Worm (Caenorhabditis elegans) whole organism, young adult: ENCODE measurements around the gene fbxb-43.
A peak's percentile ranks its signal among the peaks of the same experiment; 100 is the strongest.

ENCODE experiments used
- B0019.2 ChIP-seq: fragments of 200-800 bp; sonication (Bioruptor generic); conservative IDR thresholded peaks from 2 replicates; pipeline ENCODE4 v1.3.6; 2022; ENCODE audit warnings: missing genetic modification reagents, missing genetic modification characterization, missing compliant biosample characterization
- C17E4.6 ChIP-seq: fragments of 200-800 bp; sonication (Bioruptor generic); IDR thresholded peaks from 2 replicates; pipeline ENCODE4 v1.3.6; 2022; ENCODE audit warnings: missing genetic modification reagents, missing genetic modification characterization, missing compliant biosample characterization
- D2030.7 ChIP-seq: fragments of 200-800 bp; sonication (Bioruptor generic); IDR thresholded peaks from 2 replicates; pipeline ENCODE4 v1.3.6; 2022; ENCODE audit warnings: missing genetic modification reagents, missing genetic modification characterization, missing compliant biosample characterization
- F22D6.2 ChIP-seq: sonication (generic microtip); optimal IDR thresholded peaks from 2 replicates; lab custom pipeline; 2016; ENCODE audit warnings: mild to moderate bottlenecking, missing genetic modification characterization, missing compliant biosample characterization
- F39B2.1 ChIP-seq: fragments of 200-800 bp; sonication (Bioruptor generic); IDR thresholded peaks from 2 replicates; pipeline ENCODE4 v1.3.6; 2022; ENCODE audit warnings: missing genetic modification reagents, missing genetic modification characterization, missing compliant biosample characterization
- F52B5.7 ChIP-seq: sonication (generic microtip); optimal IDR thresholded peaks from 2 replicates; lab custom pipeline; 2016; ENCODE audit warnings: mild to moderate bottlenecking, missing genetic modification characterization, missing compliant biosample characterization
- F57C9.4 ChIP-seq: sonication (generic microtip); optimal IDR thresholded peaks from 2 replicates; lab custom pipeline; 2017; ENCODE audit warnings: mild to moderate bottlenecking, missing genetic modification characterization, missing compliant biosample characterization
- T07F8.4 ChIP-seq: sonication (generic microtip); optimal IDR thresholded peaks from 2 replicates; lab custom pipeline; 2016; ENCODE audit warnings: mild to moderate bottlenecking, missing genetic modification characterization, moderate library complexity, missing compliant biosample characterization
- Y53G8AR.9 ChIP-seq: fragments of 200-800 bp; sonication (Bioruptor generic); conservative IDR thresholded peaks from 2 replicates; pipeline ENCODE4 v1.3.6; 2022; ENCODE audit warnings: missing genetic modification reagents, missing genetic modification characterization, missing compliant biosample characterization
- ZK185.1 ChIP-seq: sonication (generic microtip); optimal IDR thresholded peaks from 2 replicates; lab custom pipeline; 2016; ENCODE audit warnings: mild to moderate bottlenecking, missing genetic modification characterization, missing compliant biosample characterization; ENCODE audit not compliant: poor library complexity, severe bottlenecking
- aptf-2 ChIP-seq: fragments of 200-800 bp; sonication (Bioruptor generic); conservative IDR thresholded peaks from 2 replicates; pipeline ENCODE4 v1.3.6; 2022; ENCODE audit warnings: missing genetic modification reagents, missing genetic modification characterization, missing compliant biosample characterization
- attf-3 ChIP-seq: fragments of 200-800 bp; sonication (Bioruptor generic); conservative IDR thresholded peaks from 2 replicates; pipeline ENCODE4 v1.3.6; 2022; ENCODE audit warnings: missing genetic modification reagents, missing genetic modification characterization, missing compliant biosample characterization
- attf-5 ChIP-seq: fragments of 200-800 bp; sonication (Bioruptor generic); optimal IDR thresholded peaks from 2 replicates; lab custom pipeline; 2018; ENCODE audit warnings: mild to moderate bottlenecking, missing genetic modification characterization, missing compliant biosample characterization
- attf-6 ChIP-seq: fragments of 200-800 bp; sonication (Bioruptor generic); IDR thresholded peaks from 2 replicates; pipeline ENCODE4 v1.3.6; 2022; ENCODE audit warnings: missing genetic modification reagents, missing genetic modification characterization, missing compliant biosample characterization
- ccch-3 ChIP-seq: fragments of 200-800 bp; sonication (Bioruptor generic); optimal IDR thresholded peaks from 2 replicates; lab custom pipeline; 2018; ENCODE audit warnings: mild to moderate bottlenecking, missing genetic modification characterization, missing compliant biosample characterization
- cebp-1 ChIP-seq, 2 experiments: fragments of 200-800 bp in 1 of 2; sonication (Bioruptor generic) in 1 of 2; sonication (generic microtip) in 1 of 2; IDR thresholded peaks in 1 of 2; optimal IDR thresholded peaks in 1 of 2; 2 replicates each; pipeline versions ENCODE4 v1.3.6 to Lab custom; 2017 to 2022; ENCODE audit warnings: missing compliant biosample characterization in 2 of 2, missing genetic modification characterization in 2 of 2, mild to moderate bottlenecking in 1 of 2, missing genetic modification reagents in 1 of 2, moderate library complexity in 1 of 2
- dpl-1 ChIP-seq: fragments of 150-350 bp; optimal IDR thresholded peaks from 2 replicates; lab custom pipeline; 2014; ENCODE audit warnings: missing biosample characterization, missing genetic modification reagents, missing genetic modification characterization
- egrh-3 ChIP-seq: fragments of 200-800 bp; sonication (Bioruptor generic); IDR thresholded peaks from 2 replicates; pipeline ENCODE4 v1.3.6; 2022; ENCODE audit warnings: missing genetic modification reagents, missing genetic modification characterization, missing compliant biosample characterization
- lir-1 ChIP-seq: fragments of 200-800 bp; sonication (Bioruptor generic); conservative IDR thresholded peaks from 2 replicates; pipeline ENCODE4 v1.3.6; 2022; ENCODE audit warnings: missing genetic modification reagents, missing genetic modification characterization, missing compliant biosample characterization
- madf-8 ChIP-seq: fragments of 200-800 bp; sonication (Bioruptor generic); conservative IDR thresholded peaks from 2 replicates; pipeline ENCODE4 v1.3.6; 2022; ENCODE audit warnings: missing genetic modification reagents, missing genetic modification characterization, missing compliant biosample characterization
- mcd-1 ChIP-seq: fragments of 200-800 bp; sonication (Bioruptor generic); IDR thresholded peaks from 2 replicates; pipeline ENCODE4 v1.3.6; 2022; ENCODE audit warnings: missing genetic modification reagents, missing genetic modification characterization, missing compliant biosample characterization
- mxl-1 ChIP-seq: sonication (generic microtip); optimal IDR thresholded peaks from 2 replicates; lab custom pipeline; 2016; ENCODE audit warnings: missing genetic modification characterization, missing compliant biosample characterization
- nhr-27 ChIP-seq: fragments of 200-800 bp; sonication (Bioruptor generic); optimal IDR thresholded peaks from 2 replicates; lab custom pipeline; 2018; ENCODE audit warnings: mild to moderate bottlenecking, missing genetic modification characterization, moderate library complexity, missing compliant biosample characterization
- rpc-1 ChIP-seq, 2 experiments: fragments of 150-350 bp in 1 of 2; sonication (generic microtip) in 1 of 2; optimal IDR thresholded peaks; 2 replicates each; lab custom pipeline; 2014 to 2018; ENCODE audit warnings: missing biosample characterization in 1 of 2, missing genetic modification characterization in 1 of 2, missing genetic modification reagents in 1 of 2, missing genotype in 1 of 2
- sea-2 ChIP-seq: fragments of 200-800 bp; sonication (Bioruptor generic); IDR thresholded peaks from 2 replicates; pipeline ENCODE4 v1.3.6; 2022; ENCODE audit warnings: missing genetic modification characterization, missing compliant biosample characterization
- somi-1 ChIP-seq: fragments of 200-800 bp; sonication (Bioruptor generic); optimal IDR thresholded peaks from 2 replicates; lab custom pipeline; 2018; ENCODE audit warnings: mild to moderate bottlenecking, missing genetic modification characterization, missing compliant biosample characterization
- sptf-2 ChIP-seq: fragments of 200-800 bp; sonication (Bioruptor generic); optimal IDR thresholded peaks from 2 replicates; lab custom pipeline; 2018; ENCODE audit warnings: mild to moderate bottlenecking, missing genetic modification characterization, missing compliant biosample characterization
- tbp1 ChIP-seq: fragments of 200-800 bp; sonication (Bioruptor generic); optimal IDR thresholded peaks from 2 replicates; lab custom pipeline; 2018; ENCODE audit warnings: mild to moderate bottlenecking, missing genetic modification characterization, missing compliant biosample characterization
- tbx-9 ChIP-seq: sonication (generic microtip); optimal IDR thresholded peaks from 2 replicates; lab custom pipeline; 2016; ENCODE audit warnings: borderline replicate concordance, missing genetic modification characterization, inconsistent platforms, missing compliant biosample characterization
- unc-130 ChIP-seq: sonication (generic microtip); optimal IDR thresholded peaks from 2 replicates; lab custom pipeline; 2016; ENCODE audit warnings: missing genetic modification reagents, missing genetic modification characterization, missing compliant biosample characterization
- unc-62 ChIP-seq: fragments of 150-350 bp; optimal IDR thresholded peaks from 2 replicates; lab custom pipeline; 2014; ENCODE audit warnings: missing biosample characterization, missing genetic modification reagents, missing genetic modification characterization
- ztf-3 ChIP-seq: fragments of 200-800 bp; sonication (Bioruptor generic); optimal IDR thresholded peaks from 2 replicates; lab custom pipeline; 2018; ENCODE audit warnings: mild to moderate bottlenecking, missing genetic modification characterization, missing compliant biosample characterization

The fbxb-43 gene

ce11 chrII:1519867-1520266 lies 16.2 kb upstream of the fbxb-43 start (continued):
- TF ChIP-seq B0019.2 (GFP tag; lab: Robert Waterston, UW) (no peak), C17E4.6 (GFP tag; lab: Robert Waterston, UW) (no peak), Y53G8AR.9 (GFP tag; lab: Robert Waterston, UW) (no peak)

DNA sequence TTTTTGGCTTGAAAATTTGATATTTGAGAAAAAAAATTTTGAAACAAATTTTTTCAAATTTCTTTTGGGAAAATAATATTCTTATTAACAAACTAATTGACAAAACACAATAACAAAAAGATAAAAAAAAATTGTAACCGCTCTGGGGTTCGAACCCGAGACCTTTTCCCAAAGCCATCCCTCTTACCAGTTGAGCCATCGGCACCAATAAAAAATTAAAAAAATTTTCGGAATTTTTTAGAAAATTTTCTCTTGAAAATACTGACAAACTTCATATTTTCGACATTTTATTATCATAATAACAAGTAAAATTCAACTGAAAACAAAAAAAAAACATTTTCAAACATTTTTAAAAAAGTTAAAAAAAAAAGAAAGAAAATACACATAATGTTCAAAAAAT lies 14.1 kb upstream of the fbxb-43 start:
- peak; percentile 23 for TF ChIP-seq rpc-1 (optimal IDR thresholded peaks at IDR 0.05; lab: Kevin White, UChicago)
- TF ChIP-seq rpc-1 (tag; optimal IDR thresholded peaks at IDR 0.05; lab: Kevin White, UChicago): peak; percentile 65
- peak; percentile 75 for TF ChIP-seq tbp1 (GFP tag; lab: Kevin White, UChicago)
- no peak for TF ChIP-seq dpl-1 (GFP tag; lab: Kevin White, UChicago)

DNA sequence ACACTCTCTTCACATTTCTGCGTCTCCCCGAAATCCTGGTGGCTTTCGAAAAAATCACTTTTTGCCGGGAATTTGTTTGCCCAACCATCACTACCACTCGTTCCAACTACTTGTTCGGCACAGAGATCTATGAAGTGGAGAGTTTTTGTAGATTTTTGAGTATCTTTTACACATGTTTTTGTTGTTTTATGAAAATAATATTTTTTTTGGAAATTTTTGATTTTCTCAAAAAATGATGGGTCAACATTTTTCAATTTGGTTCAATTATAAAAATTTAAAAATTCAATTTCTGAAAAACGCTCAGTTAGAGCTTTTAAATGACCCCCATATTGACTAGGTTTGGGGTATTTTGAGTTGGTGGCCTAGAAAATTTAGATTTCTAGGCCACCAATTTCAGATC lies 10.5 kb upstream of the fbxb-43 start, which contains the start of gene Y51H7BR.7:
Y51H7BR.7 (minus strand) TSS at position 101 of the 400 bp plus-strand sequence.
- TF ChIP-seq attf-5 (GFP tag; lab: Kevin White, UChicago): no peak
- no peak for TF ChIP-seq D2030.7 (GFP tag; lab: Robert Waterston, UW)
- no peak for TF ChIP-seq attf-3 (GFP tag; lab: Robert Waterston, UW)
- no peak for TF ChIP-seq mcd-1 (GFP tag; lab: Robert Waterston, UW)
- TF ChIP-seq madf-8 (GFP tag; lab: Robert Waterston, UW): no peak
- no peak for TF ChIP-seq F22D6.2
- TF ChIP-seq lir-1 (GFP tag; lab: Robert Waterston, UW): no peak
- TF ChIP-seq cebp-1 (GFP tag; IDR thresholded peaks at IDR 0.05; lab: Robert Waterston, UW): no peak
- no peak for TF ChIP-seq cebp-1 (tag; optimal IDR thresholded peaks at IDR 0.05; lab: Kevin White, UChicago)
- no peak for TF ChIP-seq C17E4.6 (GFP tag; lab: Robert Waterston, UW)
- no peak for TF ChIP-seq sptf-2 (GFP tag; lab: Kevin White, UChicago)
- TF ChIP-seq attf-6 (GFP tag; lab: Robert Waterston, UW): no peak
- no peak for TF ChIP-seq sea-2 (GFP tag; lab: Robert Waterston, UW)
- TF ChIP-seq egrh-3 (GFP tag; lab: Robert Waterston, UW): no peak
- TF ChIP-seq, all 124 proteins: peak for 0

ce11 chrII:1529057-1529456 lies 7.0 kb upstream of the fbxb-43 start, which contains the start of gene Y51H7BR.4:
TSS of gene Y51H7BR.4 (plus strand) at chrII:1529357.
- TF ChIP-seq tbx-9 (tag; lab: Kevin White, UChicago) (no peak), ccch-3 (GFP tag; lab: Kevin White, UChicago) (no peak), F57C9.4 (tag; lab: Kevin White, UChicago) (no peak), T07F8.4 (tag; lab: Kevin White, UChicago) (no peak), somi-1 (GFP tag; lab: Kevin White, UChicago) (no peak), mxl-1 (tag; lab: Kevin White, UChicago) (no peak), C17E4.6 (GFP tag; lab: Robert Waterston, UW) (no peak), aptf-2 (no peak), ZK185.1 (tag; lab: Kevin White, UChicago) (no peak), nhr-27 (tag; lab: Kevin White, UChicago) (no peak), unc-62 (GFP tag; lab: Kevin White, UChicago) (no peak), F39B2.1 (GFP tag; lab: Robert Waterston, UW) (no peak), F52B5.7 (tag; lab: Kevin White, UChicago) (no peak), ztf-3 (no peak), unc-130 (no peak)
